Worm (Caenorhabditis elegans) whole organism, L4 larva: ENCODE data around the gene ceh-36.
A peak's percentile ranks its signal among the peaks of the same experiment; 100 is the strongest.

Experiments used
- egl-27 ChIP-seq: sonication (generic microtip); optimal IDR thresholded peaks from 3 replicates; lab custom pipeline; 2017; ENCODE audit warnings: missing biosample characterization, missing genetic modification reagents, missing genetic modification characterization
- lin-39 ChIP-seq: fragments of 150-350 bp; optimal IDR thresholded peaks from 2 replicates; lab custom pipeline; 2014; ENCODE audit warnings: missing biosample characterization, missing genetic modification reagents, missing genetic modification characterization
- nhr-76 ChIP-seq: fragments of 150-350 bp; optimal IDR thresholded peaks from 2 replicates; lab custom pipeline; 2014; ENCODE audit warnings: missing biosample characterization, missing genetic modification characterization
- snpc-4 ChIP-seq: fragments of 150-350 bp; optimal IDR thresholded peaks from 2 replicates; lab custom pipeline; 2014; ENCODE audit warnings: missing biosample characterization, missing genetic modification characterization
- vab-7 ChIP-seq: fragments of 200-800 bp; sonication (Bioruptor generic); IDR thresholded peaks from 2 replicates; pipeline ENCODE4 v1.3.6; 2022; ENCODE audit warnings: missing genetic modification reagents, missing genetic modification characterization, missing compliant biosample characterization
- ztf-11 ChIP-seq: fragments of 150-350 bp; optimal IDR thresholded peaks from 2 replicates; lab custom pipeline; 2014; ENCODE audit warnings: missing biosample characterization, missing genetic modification characterization

- TF ChIP-seq egl-27 (tag; lab: Kevin White, UChicago): no peak
- TF ChIP-seq ztf-11 (tag; lab: Kevin White, UChicago): no peak
- TF ChIP-seq snpc-4 (tag; lab: Kevin White, UChicago): no peak
- TF ChIP-seq lin-39 (tag; lab: Kevin White, UChicago): no peak
- peak; percentile 84 for TF ChIP-seq vab-7 (GFP tag; lab: Robert Waterston, UW)
- no peak for TF ChIP-seq nhr-76
These were observed 24.6 kb downstream of the ceh-36 start, which contains the start of gene lgc-25 for ce11 chrX:14161684-14162347.
